Worm (Caenorhabditis elegans): ENCODE results near the gene F35F10.5.

DNA sequence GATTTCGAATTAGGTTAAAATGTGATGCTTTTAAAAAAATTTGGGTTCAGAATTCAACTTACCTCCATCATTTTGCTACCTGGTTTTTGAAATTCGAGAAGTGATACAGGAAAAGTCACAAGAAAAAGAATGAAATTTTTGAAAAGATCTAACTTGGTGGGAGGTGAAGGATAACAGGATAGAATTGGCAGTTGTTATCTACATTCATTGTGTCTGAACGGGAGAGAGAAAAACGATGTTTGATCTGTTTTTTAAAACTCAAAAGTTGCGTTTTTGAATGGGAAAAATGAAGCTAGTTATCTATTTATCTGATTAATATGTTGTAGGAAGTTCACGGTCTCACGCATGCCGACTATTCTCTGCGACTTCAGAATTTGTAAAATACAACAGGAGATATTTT lies 2.6 kb downstream of the F35F10.5 start, which contains the start of gene F35F10.7:
- TF ChIP-seq ref-1 (GFP tag; conservative IDR thresholded peaks at IDR 0.05): no peak
- no peak for TF ChIP-seq T22C8.4 (GFP tag; IDR thresholded peaks at IDR 0.05)
- no peak for TF ChIP-seq ztf-29 (GFP tag; IDR thresholded peaks at IDR 0.05)
- no peak for TF ChIP-seq flt-1 (GFP tag; IDR thresholded peaks at IDR 0.05)

Data from whole organism, midembryonic.